Fruit fly (Drosophila melanogaster) whole organism, embryonic: ENCODE data around the gene neur.

Experiments
- CG12236 ChIP-seq: fragments of 200-800 bp; sonication (Bioruptor generic); optimal IDR thresholded peaks from 2 replicates; lab custom pipeline; 2016; ENCODE audit warnings: missing biosample characterization, missing genetic modification characterization
- CG17568 ChIP-seq: fragments of 200-800 bp; sonication (Bioruptor generic); optimal IDR thresholded peaks from 2 replicates; lab custom pipeline; 2018; ENCODE audit warnings: missing biosample characterization, mild to moderate bottlenecking, missing genetic modification characterization, moderate library complexity
- ERR ChIP-seq: fragments of 200-800 bp; sonication (Bioruptor generic); optimal IDR thresholded peaks from 2 replicates; lab custom pipeline; 2016; ENCODE audit warnings: missing biosample characterization, missing genetic modification characterization
- gcm2 ChIP-seq: fragments of 200-800 bp; sonication (Bioruptor generic); optimal IDR thresholded peaks from 2 replicates; lab custom pipeline; 2016; ENCODE audit warnings: missing biosample characterization, missing genetic modification characterization
- kah ChIP-seq: fragments of 200-800 bp; sonication (Bioruptor generic); optimal IDR thresholded peaks from 2 replicates; lab custom pipeline; 2018; ENCODE audit warnings: missing biosample characterization, mild to moderate bottlenecking, missing genetic modification characterization
- prd ChIP-seq, 3 experiments: fragments of >200 bp in 2 of 3; fragments of 200-800 bp in 1 of 3; sonication (Bioruptor generic) in 1 of 3; optimal IDR thresholded peaks in 2 of 3; IDR thresholded peaks in 1 of 3; 2 replicates in 2 of 3; 3 replicates in 1 of 3; pipeline versions ENCODE4 v1.3.6 to Lab custom; 2017 to 2022; ENCODE audit warnings: missing biosample characterization in 1 of 3, missing genetic modification characterization in 1 of 3
- row ChIP-seq: fragments of 200-800 bp; sonication (Bioruptor generic); IDR thresholded peaks from 3 replicates; pipeline ENCODE4 v1.3.6; 2022; ENCODE audit warnings: missing biosample characterization, missing genetic modification characterization

DNA sequence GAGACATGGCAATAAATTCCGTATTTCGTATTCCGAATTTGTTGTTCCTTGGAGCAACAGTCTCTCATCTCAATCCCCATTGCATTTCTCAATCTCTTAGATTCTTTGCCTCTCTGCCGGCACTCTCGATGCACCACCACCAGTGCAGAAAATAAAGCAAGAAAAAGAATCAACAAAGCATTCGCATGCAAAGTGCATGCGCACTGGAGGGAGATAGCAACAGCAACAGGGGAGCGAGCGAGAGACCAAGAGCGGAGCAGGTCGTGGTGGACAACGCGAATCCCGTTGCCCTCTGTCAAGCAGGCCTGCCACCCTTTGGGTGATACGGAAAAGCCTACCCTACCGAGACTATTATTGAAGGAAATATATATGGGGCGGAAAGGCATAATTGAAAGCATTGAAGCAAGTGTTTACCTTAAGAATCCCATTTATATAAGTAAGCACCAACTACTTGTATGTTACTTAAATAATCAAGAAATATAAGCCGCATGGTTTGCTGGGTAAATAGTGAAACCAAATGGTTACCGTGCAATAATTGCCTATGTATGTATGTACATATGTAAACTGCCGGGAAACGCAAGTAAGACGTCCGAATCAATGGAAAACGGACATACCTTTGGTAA lies 17.2 kb upstream of the neur start:
- TF ChIP-seq kah (no peak), row (no peak), CG12236 (no peak), ERR (GFP tag; lab: Kevin White, UChicago) (no peak), prd (optimal IDR thresholded peaks at IDR 0.05; lab: Kevin White, UChicago) (no peak), prd (GFP tag; IDR thresholded peaks at IDR 0.05; lab: Robert Waterston, UW) (no peak), CG17568 (no peak), gcm2 (GFP tag; lab: Kevin White, UChicago) (no peak)
